Worm (Caenorhabditis elegans) whole organism, L2 larva: ENCODE results near the gene clec-117.

ENCODE experiments used
- C34F6.9 ChIP-seq: fragments of 150-350 bp; optimal IDR thresholded peaks from 2 replicates; lab custom pipeline; 2014; ENCODE audit warnings: missing biosample characterization, missing genetic modification characterization
- F13H6.1 ChIP-seq: sonication (generic microtip); optimal IDR thresholded peaks from 2 replicates; lab custom pipeline; 2016; ENCODE audit warnings: missing genetic modification characterization, missing compliant biosample characterization
- R02D3.7 ChIP-seq: fragments of 150-350 bp; optimal IDR thresholded peaks from 2 replicates; lab custom pipeline; 2014; ENCODE audit warnings: missing biosample characterization, missing genetic modification characterization
- Y55F3AM.14 ChIP-seq: fragments of 200-800 bp; sonication (Bioruptor generic); optimal IDR thresholded peaks from 2 replicates; lab custom pipeline; 2018; ENCODE audit warnings: mild to moderate bottlenecking, missing genetic modification characterization, missing compliant biosample characterization
- aly-2 ChIP-seq: fragments of 150-350 bp; optimal IDR thresholded peaks from 2 replicates; lab custom pipeline; 2014; ENCODE audit warnings: missing biosample characterization, missing genetic modification characterization
- ama-1 ChIP-seq: fragments of 150-350 bp; optimal IDR thresholded peaks from 2 replicates; lab custom pipeline; 2018; ENCODE audit warnings: inconsistent platforms
- ceh-82 ChIP-seq: fragments of 150-350 bp; optimal IDR thresholded peaks from 2 replicates; lab custom pipeline; 2014; ENCODE audit warnings: missing biosample characterization, missing genetic modification characterization
- crh-2 ChIP-seq: sonication (generic microtip); optimal IDR thresholded peaks from 2 replicates; lab custom pipeline; 2017; ENCODE audit warnings: missing biosample characterization, missing genetic modification characterization
- egl-27 ChIP-seq: sonication (generic microtip); optimal IDR thresholded peaks from 3 replicates; lab custom pipeline; 2017; ENCODE audit warnings: missing biosample characterization, missing genetic modification reagents, missing genetic modification characterization
- fos-1 ChIP-seq: fragments of 150-350 bp; optimal IDR thresholded peaks from 2 replicates; lab custom pipeline; 2014; ENCODE audit warnings: missing biosample characterization, missing genetic modification characterization
- lin-11 ChIP-seq: fragments of 150-350 bp; sonication (generic microtip); optimal IDR thresholded peaks from 2 replicates; lab custom pipeline; 2014; ENCODE audit warnings: missing biosample characterization, missing genetic modification characterization, inconsistent platforms, mixed read lengths
- lin-13 ChIP-seq: fragments of 150-350 bp; optimal IDR thresholded peaks from 2 replicates; lab custom pipeline; 2014; ENCODE audit warnings: missing biosample characterization, missing genetic modification reagents, missing genetic modification characterization
- lin-39 ChIP-seq: fragments of 150-350 bp; optimal IDR thresholded peaks from 2 replicates; lab custom pipeline; 2014; ENCODE audit warnings: missing biosample characterization, missing genetic modification reagents, missing genetic modification characterization
- lsy-2 ChIP-seq, 2 experiments: fragments of 150-350 bp in 1 of 2; sonication (generic microtip) in 1 of 2; optimal IDR thresholded peaks; 2 replicates each; lab custom pipeline; 2014 to 2017; ENCODE audit warnings: missing biosample characterization in 2 of 2, missing genetic modification characterization in 2 of 2
- mab-5 ChIP-seq: fragments of 150-350 bp; optimal IDR thresholded peaks from 2 replicates; lab custom pipeline; 2014; ENCODE audit warnings: missing biosample characterization, missing genetic modification characterization
- nhr-10 ChIP-seq: sonication (generic microtip); optimal IDR thresholded peaks from 2 replicates; lab custom pipeline; 2017; ENCODE audit warnings: missing biosample characterization, missing genetic modification characterization
- nhr-11 ChIP-seq: fragments of 150-350 bp; optimal IDR thresholded peaks from 2 replicates; lab custom pipeline; 2014; ENCODE audit warnings: missing biosample characterization, missing genetic modification characterization
- nhr-12 ChIP-seq: fragments of 150-350 bp; optimal IDR thresholded peaks from 2 replicates; lab custom pipeline; 2014; ENCODE audit warnings: missing biosample characterization, missing genetic modification characterization
- nhr-21 ChIP-seq: fragments of 150-350 bp; optimal IDR thresholded peaks from 2 replicates; lab custom pipeline; 2014; ENCODE audit warnings: missing biosample characterization, missing genetic modification characterization
- nhr-237 ChIP-seq: fragments of 150-350 bp; optimal IDR thresholded peaks from 2 replicates; lab custom pipeline; 2014; ENCODE audit warnings: missing biosample characterization, missing genetic modification characterization
- nhr-6 ChIP-seq: fragments of 150-350 bp; optimal IDR thresholded peaks from 2 replicates; lab custom pipeline; 2014; ENCODE audit warnings: missing biosample characterization, missing genetic modification characterization
- peb-1 ChIP-seq: fragments of 150-350 bp; optimal IDR thresholded peaks from 2 replicates; lab custom pipeline; 2014; ENCODE audit warnings: missing biosample characterization, missing genetic modification characterization
- sma-9 ChIP-seq, 2 experiments: fragments of 150-350 bp in 1 of 2; sonication (generic microtip) in 1 of 2; optimal IDR thresholded peaks; 2 replicates each; lab custom pipeline; 2014 to 2016; ENCODE audit warnings: missing genetic modification characterization in 2 of 2, mild to moderate bottlenecking in 1 of 2, missing biosample characterization in 1 of 2, missing compliant biosample characterization in 1 of 2, missing genetic modification reagents in 1 of 2, moderate library complexity in 1 of 2
- snpc-4 ChIP-seq: fragments of 150-350 bp; optimal IDR thresholded peaks from 2 replicates; lab custom pipeline; 2014; ENCODE audit warnings: missing biosample characterization, missing genetic modification characterization
- unc-39 ChIP-seq: fragments of 150-350 bp; optimal IDR thresholded peaks from 2 replicates; lab custom pipeline; 2014; ENCODE audit warnings: missing biosample characterization, missing genetic modification characterization
- unc-62 ChIP-seq: fragments of 150-350 bp; optimal IDR thresholded peaks from 2 replicates; lab custom pipeline; 2014; ENCODE audit warnings: missing biosample characterization, missing genetic modification reagents, missing genetic modification characterization
- zag-1 ChIP-seq: fragments of 150-350 bp; optimal IDR thresholded peaks from 2 replicates; lab custom pipeline; 2014; ENCODE audit warnings: missing biosample characterization, missing genetic modification characterization
- ztf-11 ChIP-seq: sonication (generic microtip); optimal IDR thresholded peaks from 2 replicates; lab custom pipeline; 2017; ENCODE audit warnings: missing biosample characterization, missing genetic modification characterization
- ztf-4 ChIP-seq: fragments of 150-350 bp; optimal IDR thresholded peaks from 2 replicates; lab custom pipeline; 2014; ENCODE audit warnings: missing biosample characterization, missing genetic modification characterization

clec-117 gene

ce11 chrII:296911-297440 is at the start of gene clec-117, which contains the start of gene B0432.1:
TSS of gene clec-117 (minus strand) at chrII:297011.
TSS of gene B0432.1 (plus strand) at chrII:297390.
- TF ChIP-seq zag-1 (tag; lab: Kevin White, UChicago), result no peak
- no peak for TF ChIP-seq lin-39 (tag; lab: Kevin White, UChicago)
- TF ChIP-seq peb-1 (tag; lab: Kevin White, UChicago), result no peak
- TF ChIP-seq nhr-21 (tag; lab: Kevin White, UChicago), result no peak
- no peak for TF ChIP-seq nhr-11 (tag; lab: Kevin White, UChicago)
- TF ChIP-seq Y55F3AM.14 (GFP tag; lab: Kevin White, UChicago), result no peak
- no peak for TF ChIP-seq ztf-11 (tag; lab: Kevin White, UChicago)
- no peak for TF ChIP-seq aly-2 (tag; lab: Kevin White, UChicago)
- TF ChIP-seq ztf-4 (tag; lab: Kevin White, UChicago), result no peak
- TF ChIP-seq unc-62 (GFP tag; lab: Kevin White, UChicago), result no peak
- TF ChIP-seq snpc-4, result no peak
- no peak for TF ChIP-seq nhr-10 (tag; lab: Kevin White, UChicago)

ce11 chrII:341282-341681 is 44.5 kb upstream of the clec-117 start:
- TF ChIP-seq F13H6.1 (tag; lab: Kevin White, UChicago) (no peak), zag-1 (tag; lab: Kevin White, UChicago) (no peak), ceh-82 (tag; lab: Kevin White, UChicago) (no peak), nhr-11 (tag; lab: Kevin White, UChicago) (no peak), peb-1 (tag; lab: Kevin White, UChicago) (no peak), C34F6.9 (no peak), nhr-12 (no peak), ama-1 (lab: Kevin White, UChicago) (no peak), egl-27 (no peak), ztf-4 (tag; lab: Kevin White, UChicago) (no peak), nhr-6 (tag; lab: Kevin White, UChicago) (no peak), crh-2 (tag; lab: Kevin White, UChicago) (no peak), Y55F3AM.14 (GFP tag; lab: Kevin White, UChicago) (no peak)

- TF ChIP-seq zag-1 (tag; lab: Kevin White, UChicago) (no peak), peb-1 (tag; lab: Kevin White, UChicago) (no peak), R02D3.7 (tag; lab: Kevin White, UChicago) (no peak), unc-39 (tag; lab: Kevin White, UChicago) (no peak), lin-13 (GFP tag; lab: Kevin White, UChicago) (no peak), fos-1 (tag; lab: Kevin White, UChicago) (no peak), crh-2 (tag; lab: Kevin White, UChicago) (no peak), sma-9 (GFP tag; optimal IDR thresholded peaks at IDR 0.05; lab: Kevin White, UChicago) (no peak), sma-9 (tag; optimal IDR thresholded peaks at IDR 0.05; lab: Kevin White, UChicago) (no peak)
Measured at ce11 chrII:340714-341113, 43.9 kb upstream of the clec-117 start.

ce11 chrII:340224-340623 is 43.4 kb upstream of the clec-117 start, which contains the start of gene clc-31:
TSS of gene clc-31 (plus strand) at chrII:340524.
- TF ChIP-seq nhr-237 (tag; lab: Kevin White, UChicago) (no peak), lsy-2 (tag; optimal IDR thresholded peaks at IDR 0.05; lab: Kevin White, UChicago) (no peak), ztf-11 (tag; lab: Kevin White, UChicago) (no peak), F13H6.1 (tag; lab: Kevin White, UChicago) (no peak), ama-1 (lab: Kevin White, UChicago) (no peak), R02D3.7 (tag; lab: Kevin White, UChicago) (no peak), zag-1 (tag; lab: Kevin White, UChicago) (no peak), mab-5 (no peak), aly-2 (tag; lab: Kevin White, UChicago) (no peak), lin-11 (tag; lab: Kevin White, UChicago) (no peak), crh-2 (tag; lab: Kevin White, UChicago) (no peak)

ce11 chrII:337233-337832 is 40.5 kb upstream of the clec-117 start, which contains the start of gene cpn-2:
TSS of gene cpn-2 (plus strand) at chrII:337782.
- no peak for TF ChIP-seq C34F6.9

ce11 chrII:334828-335227 is 38.0 kb upstream of the clec-117 start:
- no peak for TF ChIP-seq ama-1 (lab: Kevin White, UChicago)
- TF ChIP-seq nhr-21 (tag; lab: Kevin White, UChicago), result peak; percentile 23
